Fruit fly (Drosophila melanogaster) whole organism, prepupa: Measurements from ENCODE around the gene Kyat.

Experiments used
- CG11294 ChIP-seq: fragments of 200-800 bp; sonication (Bioruptor generic); IDR thresholded peaks from 2 replicates; pipeline ENCODE4 v1.3.6; 2022; ENCODE audit warnings: missing biosample characterization, missing genetic modification characterization
- CG11902 ChIP-seq: fragments of 200-800 bp; sonication (Bioruptor generic); optimal IDR thresholded peaks from 3 replicates; lab custom pipeline; 2016; ENCODE audit warnings: missing biosample characterization, missing genetic modification characterization
- CG15336 ChIP-seq: fragments of 200-800 bp; sonication (Bioruptor generic); IDR thresholded peaks from 2 replicates; pipeline ENCODE4 v1.3.6; 2022; ENCODE audit warnings: missing biosample characterization, missing genetic modification characterization
- CG1621 ChIP-seq: fragments of 200-800 bp; sonication (Bioruptor generic); optimal IDR thresholded peaks from 3 replicates; lab custom pipeline; 2018; ENCODE audit warnings: missing biosample characterization, mild to moderate bottlenecking, missing genetic modification characterization
- CG16779 ChIP-seq: fragments of 200-800 bp; sonication (Bioruptor generic); optimal IDR thresholded peaks from 3 replicates; lab custom pipeline; 2017; ENCODE audit warnings: missing biosample characterization, mild to moderate bottlenecking, missing genetic modification characterization
- CG3032 ChIP-seq: fragments of 200-800 bp; optimal IDR thresholded peaks from 2 replicates; lab custom pipeline; 2019; ENCODE audit warnings: missing biosample characterization, mild to moderate bottlenecking, missing genetic modification characterization, moderate library complexity
- CG31627 ChIP-seq: fragments of 200-800 bp; sonication (Bioruptor generic); optimal IDR thresholded peaks from 3 replicates; lab custom pipeline; 2016; ENCODE audit warnings: missing biosample characterization, missing genetic modification characterization
- CG34406 ChIP-seq: fragments of 200-800 bp; sonication (Bioruptor generic); optimal IDR thresholded peaks from 3 replicates; lab custom pipeline; 2016; ENCODE audit warnings: missing biosample characterization, missing genetic modification characterization
- CG3919 ChIP-seq: fragments of 200-800 bp; sonication (Bioruptor generic); optimal IDR thresholded peaks from 3 replicates; lab custom pipeline; 2016; ENCODE audit warnings: missing biosample characterization, missing genetic modification characterization
- CG4318 ChIP-seq: fragments of 200-800 bp; sonication (Bioruptor generic); optimal IDR thresholded peaks from 3 replicates; lab custom pipeline; 2017; ENCODE audit warnings: missing biosample characterization, mild to moderate bottlenecking, missing genetic modification characterization
- CG6163 ChIP-seq: fragments of 200-800 bp; sonication (Bioruptor generic); IDR thresholded peaks from 3 replicates; pipeline ENCODE4 v1.3.6; 2022; ENCODE audit warnings: missing biosample characterization, missing genetic modification characterization
- CG6276 ChIP-seq: fragments of 200-800 bp; sonication (Bioruptor generic); optimal IDR thresholded peaks from 2 replicates; lab custom pipeline; 2017; ENCODE audit warnings: missing biosample characterization, mild to moderate bottlenecking, missing genetic modification characterization
- CG6792 ChIP-seq: fragments of 200-800 bp; sonication (Bioruptor generic); optimal IDR thresholded peaks from 3 replicates; lab custom pipeline; 2016; ENCODE audit warnings: missing biosample characterization, missing genetic modification characterization
- CG6808 ChIP-seq: fragments of 200-800 bp; sonication (Bioruptor generic); optimal IDR thresholded peaks from 3 replicates; lab custom pipeline; 2017; ENCODE audit warnings: missing biosample characterization, missing genetic modification characterization, mild to moderate bottlenecking, moderate library complexity, missing genetic modification reagents
- CG6854 ChIP-seq: fragments of 200-800 bp; sonication (Bioruptor generic); optimal IDR thresholded peaks from 2 replicates; lab custom pipeline; 2017; ENCODE audit warnings: missing biosample characterization, mild to moderate bottlenecking, missing genetic modification characterization
- CG8632 ChIP-seq: fragments of 200-800 bp; sonication (Bioruptor generic); optimal IDR thresholded peaks from 3 replicates; lab custom pipeline; 2016; ENCODE audit warnings: missing biosample characterization, missing genetic modification characterization
- CG9139 ChIP-seq: fragments of 200-800 bp; sonication (Bioruptor generic); optimal IDR thresholded peaks from 3 replicates; lab custom pipeline; 2017; ENCODE audit warnings: missing biosample characterization, mild to moderate bottlenecking, missing genetic modification characterization
- Eip75B ChIP-seq: fragments of 200-800 bp; sonication (Bioruptor generic); optimal IDR thresholded peaks from 3 replicates; lab custom pipeline; 2016; ENCODE audit warnings: missing biosample characterization, missing genetic modification characterization
- Eip78C ChIP-seq: fragments of 200-800 bp; sonication (Bioruptor generic); peaks from one replicate; lab custom pipeline; 2016; ENCODE audit warnings: missing biosample characterization, missing genetic modification characterization
- Eip93F ChIP-seq: fragments of 200-800 bp; sonication (Bioruptor generic); optimal IDR thresholded peaks from 2 replicates; lab custom pipeline; 2016; ENCODE audit warnings: missing biosample characterization, mild to moderate bottlenecking, missing genetic modification characterization
- Ets21C ChIP-seq: fragments of 200-800 bp; sonication (Bioruptor generic); optimal IDR thresholded peaks from 3 replicates; lab custom pipeline; 2016; ENCODE audit warnings: missing biosample characterization, missing genetic modification characterization
- Ets96B ChIP-seq: fragments of 200-800 bp; optimal IDR thresholded peaks from 2 replicates; lab custom pipeline; 2019; ENCODE audit warnings: missing biosample characterization, mild to moderate bottlenecking, missing genetic modification characterization, moderate library complexity
- Gug ChIP-seq: fragments of 200-800 bp; sonication (Bioruptor generic); IDR thresholded peaks from 2 replicates; pipeline ENCODE4 v1.3.6; 2022; ENCODE audit warnings: missing biosample characterization, missing genetic modification characterization
- Hr38 ChIP-seq: sonication (Bioruptor generic); optimal IDR thresholded peaks from 2 replicates; lab custom pipeline; 2016; ENCODE audit warnings: missing biosample characterization, missing genetic modification characterization
- Hr4 ChIP-seq: fragments of 200-800 bp; sonication (Bioruptor generic); optimal IDR thresholded peaks from 3 replicates; lab custom pipeline; 2016; ENCODE audit warnings: missing biosample characterization, missing genetic modification characterization
- Lpt ChIP-seq: fragments of 200-800 bp; sonication (Bioruptor generic); optimal IDR thresholded peaks from 3 replicates; lab custom pipeline; 2016; ENCODE audit warnings: missing biosample characterization, missing genetic modification characterization
- Met ChIP-seq: fragments of 200-800 bp; sonication (Bioruptor generic); optimal IDR thresholded peaks from 3 replicates; lab custom pipeline; 2016; ENCODE audit warnings: missing biosample characterization, missing genetic modification characterization
- OdsH ChIP-seq: fragments of 200-800 bp; sonication (Bioruptor generic); optimal IDR thresholded peaks from 3 replicates; lab custom pipeline; 2016; ENCODE audit warnings: missing biosample characterization, missing genetic modification characterization
- Smox ChIP-seq: fragments of 200-800 bp; sonication (Bioruptor generic); optimal IDR thresholded peaks from 3 replicates; lab custom pipeline; 2016; ENCODE audit warnings: missing biosample characterization, missing genetic modification characterization
- Sox102F ChIP-seq: fragments of 200-800 bp; sonication (Bioruptor generic); optimal IDR thresholded peaks from 2 replicates; lab custom pipeline; 2016; ENCODE audit warnings: missing biosample characterization, mild to moderate bottlenecking, missing genetic modification characterization
- Sox14 ChIP-seq: fragments of 200-800 bp; sonication (Bioruptor generic); optimal IDR thresholded peaks from 3 replicates; lab custom pipeline; 2016; ENCODE audit warnings: missing biosample characterization, missing genetic modification characterization
- Sox15 ChIP-seq: fragments of 200-800 bp; sonication (Bioruptor generic); optimal IDR thresholded peaks from 3 replicates; lab custom pipeline; 2016; ENCODE audit warnings: missing biosample characterization, missing genetic modification characterization
- achi ChIP-seq: fragments of 200-800 bp; sonication (Bioruptor generic); optimal IDR thresholded peaks from 3 replicates; lab custom pipeline; 2016; ENCODE audit warnings: missing biosample characterization, missing genetic modification characterization
- acj6 ChIP-seq: fragments of 200-800 bp; sonication (Bioruptor generic); optimal IDR thresholded peaks from 3 replicates; lab custom pipeline; 2016; ENCODE audit warnings: missing biosample characterization, missing genetic modification characterization
- dac ChIP-seq: fragments of 200-800 bp; sonication (Bioruptor generic); optimal IDR thresholded peaks from 2 replicates; lab custom pipeline; 2017; ENCODE audit warnings: missing biosample characterization, mild to moderate bottlenecking, missing genetic modification characterization
- dsx ChIP-seq: fragments of 200-800 bp; optimal IDR thresholded peaks from 3 replicates; lab custom pipeline; 2019; ENCODE audit warnings: missing biosample characterization, mild to moderate bottlenecking, missing genetic modification characterization, moderate library complexity; ENCODE audit not compliant: poor library complexity, severe bottlenecking
- eg ChIP-seq: fragments of 200-800 bp; sonication (Bioruptor generic); IDR thresholded peaks from 3 replicates; pipeline ENCODE4 v1.3.6; 2022; ENCODE audit warnings: missing biosample characterization, missing genetic modification characterization
- esn ChIP-seq: fragments of 200-800 bp; sonication (Bioruptor generic); optimal IDR thresholded peaks from 2 replicates; lab custom pipeline; 2016; ENCODE audit warnings: missing biosample characterization, mild to moderate bottlenecking, missing genetic modification characterization, moderate library complexity
- fd59A ChIP-seq: fragments of 200-800 bp; sonication (Bioruptor generic); optimal IDR thresholded peaks from 2 replicates; lab custom pipeline; 2017; ENCODE audit warnings: missing biosample characterization, mild to moderate bottlenecking, missing genetic modification characterization, missing genetic modification reagents
- fd85E ChIP-seq: fragments of 200-800 bp; sonication (Bioruptor generic); optimal IDR thresholded peaks from 3 replicates; lab custom pipeline; 2016; ENCODE audit warnings: missing biosample characterization, missing genetic modification characterization
- fkh ChIP-seq: fragments of 200-800 bp; sonication (Bioruptor generic); optimal IDR thresholded peaks from 3 replicates; lab custom pipeline; 2017; ENCODE audit warnings: missing biosample characterization, mild to moderate bottlenecking, missing genetic modification characterization, moderate library complexity
- spab ChIP-seq: fragments of 200-800 bp; sonication (Bioruptor generic); optimal IDR thresholded peaks from 2 replicates; lab custom pipeline; 2017; ENCODE audit warnings: missing biosample characterization, mild to moderate bottlenecking, missing genetic modification characterization, missing genetic modification reagents
- ss ChIP-seq, 2 experiments: fragments of 200-800 bp; sonication (Bioruptor generic); optimal IDR thresholded peaks; 2 replicates in 1 of 2; 3 replicates in 1 of 2; lab custom pipeline; 2017 to 2018; ENCODE audit warnings: mild to moderate bottlenecking in 2 of 2, missing biosample characterization in 2 of 2, missing genetic modification characterization in 2 of 2, moderate library complexity in 1 of 2
- topi ChIP-seq: fragments of 200-800 bp; sonication (Bioruptor generic); optimal IDR thresholded peaks from 3 replicates; lab custom pipeline; 2016; ENCODE audit warnings: missing biosample characterization, missing genetic modification characterization

Kyat gene

dm6 chr3R:11850917-11851897, 28.9 kb upstream of the Kyat start (continued):
- peak; percentile 88 for TF ChIP-seq achi
- peak; percentile 85 for TF ChIP-seq CG6163 (GFP tag; lab: Robert Waterston, UW)
- TF ChIP-seq dsx (GFP tag; lab: Kevin White, UChicago), result peak; percentile 79
- peak; percentile 96 for TF ChIP-seq Lpt
- TF ChIP-seq Smox (GFP tag; lab: Kevin White, UChicago), result peak; percentile 69
- peak; percentile 92 for TF ChIP-seq Sox14
- peak; percentile 97 for TF ChIP-seq CG15336 (GFP tag; lab: Robert Waterston, UW)
- peak; percentile 97 for TF ChIP-seq Eip78C
- TF ChIP-seq dac (GFP tag; lab: Kevin White, UChicago), result peak; percentile 96
- peak; percentile 76 for TF ChIP-seq topi (GFP tag; lab: Kevin White, UChicago)
- peak; percentile 56 for TF ChIP-seq fkh (GFP tag; lab: Kevin White, UChicago)

- TF ChIP-seq Sox102F, result peak; percentile 76
- peak; percentile 81 for TF ChIP-seq CG3032 (tag; lab: Kevin White, UChicago)
- TF ChIP-seq CG6163 (GFP tag; lab: Robert Waterston, UW), result peak; percentile 96
- peak; percentile 69 for TF ChIP-seq CG34406 (GFP tag; lab: Kevin White, UChicago)
- TF ChIP-seq CG31627 (GFP tag; lab: Kevin White, UChicago), result peak; percentile 75
- TF ChIP-seq CG6276 (GFP tag; lab: Kevin White, UChicago), result peak; percentile 81
- peak; percentile 60 for TF ChIP-seq Ets21C
- peak; percentile 73 for TF ChIP-seq spab (GFP tag; lab: Kevin White, UChicago)
- TF ChIP-seq CG11902 (GFP tag; lab: Kevin White, UChicago), result peak; percentile 68
- TF ChIP-seq Gug (GFP tag; lab: Robert Waterston, UW), result peak; percentile 87
- peak; percentile 69 for TF ChIP-seq CG8632
- peak; percentile 79 for TF ChIP-seq dac (GFP tag; lab: Kevin White, UChicago)
- peak; percentile 64 for TF ChIP-seq fd85E (GFP tag; lab: Kevin White, UChicago)
- TF ChIP-seq Ets96B, result peak; percentile 87
- TF ChIP-seq CG1621 (tag; lab: Kevin White, UChicago), result peak; percentile 84
- TF ChIP-seq achi, result peak; percentile 86
- peak; percentile 15 for TF ChIP-seq CG6854 (GFP tag; lab: Kevin White, UChicago)
- peak; percentile 71 for TF ChIP-seq fd59A (GFP tag; lab: Kevin White, UChicago)
- TF ChIP-seq Met (GFP tag; lab: Kevin White, UChicago), result peak; percentile 77
- TF ChIP-seq OdsH (GFP tag; lab: Kevin White, UChicago), result peak; percentile 90
- TF ChIP-seq eg, result peak; percentile 93
- TF ChIP-seq Smox (GFP tag; lab: Kevin White, UChicago), result peak; percentile 70
- peak; percentile 92 for TF ChIP-seq CG3919
- peak; percentile 77 for TF ChIP-seq esn (GFP tag; lab: Kevin White, UChicago)
- peak; percentile 76 to 90 for TF ChIP-seq ss (GFP tag; optimal IDR thresholded peaks at IDR 0.05; lab: Kevin White, UChicago)
- TF ChIP-seq CG16779 (tag; lab: Kevin White, UChicago), result peak; percentile 72
- TF ChIP-seq acj6 (GFP tag; lab: Kevin White, UChicago), result peak; percentile 87
- TF ChIP-seq CG6808 (GFP tag; lab: Kevin White, UChicago), result peak; percentile 69
- TF ChIP-seq Hr38 (GFP tag; lab: Kevin White, UChicago), result peak; percentile 68
- peak; percentile 89 for TF ChIP-seq Sox14
- TF ChIP-seq CG11294 (GFP tag; lab: Robert Waterston, UW), result peak; percentile 85
- peak; percentile 80 for TF ChIP-seq fkh (GFP tag; lab: Kevin White, UChicago)
- TF ChIP-seq Eip75B (GFP tag; lab: Kevin White, UChicago), result peak; percentile 88
- peak; percentile 78 for TF ChIP-seq CG6792 (GFP tag; lab: Kevin White, UChicago)
- peak; percentile 83 for TF ChIP-seq CG4318 (GFP tag; lab: Kevin White, UChicago)
- TF ChIP-seq Sox15 (GFP tag; lab: Kevin White, UChicago), result peak; percentile 75
- no peak for TF ChIP-seq Eip93F (GFP tag; lab: Kevin White, UChicago)
- TF ChIP-seq dsx (GFP tag; lab: Kevin White, UChicago), result peak; percentile 81
- TF ChIP-seq Lpt, result peak; percentile 89
- TF ChIP-seq Hr4 (GFP tag; lab: Kevin White, UChicago), result peak; percentile 95
- TF ChIP-seq CG9139, result peak; percentile 67
These were observed 27.3 kb upstream of the Kyat start for dm6 chr3R:11849378-11850249.
